Fruit fly (Drosophila melanogaster): ENCODE data around the gene Agpat4.

DNA sequence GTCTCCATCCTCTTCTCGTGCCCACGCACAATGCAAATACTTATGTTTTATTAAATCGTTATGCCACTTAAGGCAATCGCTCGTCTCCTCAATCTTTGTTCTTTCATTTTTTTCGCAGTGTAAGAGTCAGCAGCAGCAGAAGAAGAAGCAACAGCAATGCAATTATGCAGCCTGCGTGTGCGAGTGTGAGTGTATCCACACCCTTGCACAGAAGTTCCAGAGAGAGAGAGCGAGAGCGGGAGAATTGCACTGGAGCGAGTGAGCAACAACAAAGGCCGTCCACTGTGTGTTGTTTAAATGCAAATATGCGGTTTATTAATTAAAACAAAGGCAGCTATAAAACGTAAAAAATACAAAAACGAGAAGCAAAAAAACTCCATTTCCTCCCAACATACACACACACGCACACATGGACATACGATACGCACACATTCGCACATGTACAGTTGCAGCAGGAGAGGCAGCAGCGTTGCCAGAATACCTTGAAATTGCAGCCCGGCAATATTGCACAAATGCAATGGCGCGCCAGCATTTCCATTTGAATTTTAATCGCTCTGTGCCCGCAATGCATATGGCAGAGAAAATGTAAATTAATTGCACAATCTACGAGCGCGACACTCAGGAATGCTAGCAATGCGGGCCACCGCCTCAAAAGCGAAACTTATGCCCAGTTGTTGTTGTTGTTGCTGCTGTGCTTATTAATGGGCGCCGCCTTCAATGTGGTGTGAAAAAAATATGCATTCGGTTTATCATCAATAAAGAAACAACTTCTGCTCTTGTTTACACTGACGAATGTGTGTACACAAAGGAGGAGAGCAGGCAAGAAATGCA lies 27.5 kb upstream of the Agpat4 start:
- TF ChIP-seq CG1620 (GFP tag; optimal IDR thresholded peaks at IDR 0.05) = no peak
- no peak for TF ChIP-seq Hr96 (GFP tag; optimal IDR thresholded peaks at IDR 0.05)
- TF ChIP-seq CG33017 (tag; optimal IDR thresholded peaks at IDR 0.05) = peak; percentile 6
- TF ChIP-seq pad (GFP tag; optimal IDR thresholded peaks at IDR 0.05) = peak; percentile 61
- peak; percentile 71 for TF ChIP-seq kay (GFP tag; ENCODE audit: borderline replicate concordance)
- TF ChIP-seq toe (GFP tag; optimal IDR thresholded peaks at IDR 0.05) = no peak
- no peak for TF ChIP-seq cnc (optimal IDR thresholded peaks at IDR 0.05)
- peak; percentile 30 for TF ChIP-seq tj (GFP tag; optimal IDR thresholded peaks at IDR 0.05)
- no peak for TF ChIP-seq CG12768 (GFP tag; optimal IDR thresholded peaks at IDR 0.05)
- TF ChIP-seq Crg-1 (GFP tag; optimal IDR thresholded peaks at IDR 0.05) = no peak

Measured in whole organism, adult.